Worm (Caenorhabditis elegans) whole organism, L2 larva: ENCODE data around the gene act-2.

Experiments used
- Y55F3AM.14 ChIP-seq: fragments of 200-800 bp; sonication (Bioruptor generic); optimal IDR thresholded peaks from 2 replicates; lab custom pipeline; 2018; ENCODE audit warnings: mild to moderate bottlenecking, missing genetic modification characterization, missing compliant biosample characterization
- blmp-1 ChIP-seq: sonication (generic microtip); optimal IDR thresholded peaks from 2 replicates; lab custom pipeline; 2017; ENCODE audit warnings: missing genetic modification characterization, mild to moderate bottlenecking, missing compliant biosample characterization, antibody characterized with exemption, moderate library complexity; ENCODE audit not compliant: insufficient read depth
- ceh-82 ChIP-seq: fragments of 150-350 bp; optimal IDR thresholded peaks from 2 replicates; lab custom pipeline; 2014; ENCODE audit warnings: missing biosample characterization, missing genetic modification characterization
- lsy-2 ChIP-seq, 2 experiments: fragments of 150-350 bp in 1 of 2; sonication (generic microtip) in 1 of 2; optimal IDR thresholded peaks; 2 replicates each; lab custom pipeline; 2014 to 2017; ENCODE audit warnings: missing biosample characterization in 2 of 2, missing genetic modification characterization in 2 of 2
- unc-39 ChIP-seq: fragments of 150-350 bp; optimal IDR thresholded peaks from 2 replicates; lab custom pipeline; 2014; ENCODE audit warnings: missing biosample characterization, missing genetic modification characterization
- ztf-1 ChIP-seq: fragments of 200-800 bp; sonication (Bioruptor generic); conservative IDR thresholded peaks from 2 replicates; pipeline ENCODE4 v1.3.6; 2022; ENCODE audit warnings: missing genetic modification characterization, missing compliant biosample characterization

ce11 chrV:11078104-11078724 lies at the start of gene act-2:
- TF ChIP-seq lsy-2 (tag; optimal IDR thresholded peaks at IDR 0.05; lab: Kevin White, UChicago) (peak in 1 of 2 experiments; percentile 75), blmp-1 (tag; lab: Kevin White, UChicago) (peak; percentile 57), unc-39 (tag; lab: Kevin White, UChicago) (no peak), Y55F3AM.14 (GFP tag; lab: Kevin White, UChicago) (no peak), ztf-1 (GFP tag; lab: Robert Waterston, UW) (no peak), ceh-82 (tag; lab: Kevin White, UChicago) (no peak)
